Fruit fly (Drosophila melanogaster) whole organism, embryonic: ENCODE results near the gene Usp16-45.

ENCODE experiments used
- Abd-B ChIP-seq: fragments of 200-800 bp; sonication (Bioruptor generic); optimal IDR thresholded peaks from 2 replicates; lab custom pipeline; 2018; ENCODE audit warnings: missing biosample characterization, mild to moderate bottlenecking, missing genetic modification characterization, moderate library complexity
- C15 ChIP-seq: fragments of 200-800 bp; sonication (Bioruptor generic); IDR thresholded peaks from 3 replicates; pipeline ENCODE4 v1.3.6; 2022; ENCODE audit warnings: missing biosample characterization, missing genetic modification characterization
- CG10654 ChIP-seq: fragments of 200-800 bp; sonication (Bioruptor generic); optimal IDR thresholded peaks from 2 replicates; lab custom pipeline; 2016; ENCODE audit warnings: missing biosample characterization, missing genetic modification characterization
- CG11696 ChIP-seq: fragments of 200-800 bp; sonication (Bioruptor generic); IDR thresholded peaks from 2 replicates; pipeline ENCODE4 v1.3.6; 2022; ENCODE audit warnings: missing biosample characterization, missing genetic modification characterization
- CG11723 ChIP-seq: fragments of 200-800 bp; sonication (Bioruptor generic); optimal IDR thresholded peaks from 2 replicates; lab custom pipeline; 2017; ENCODE audit warnings: missing biosample characterization, mild to moderate bottlenecking, missing genetic modification characterization
- CG13894 ChIP-seq: fragments of 200-800 bp; sonication (Bioruptor generic); optimal IDR thresholded peaks from 3 replicates; lab custom pipeline; 2018; ENCODE audit warnings: missing biosample characterization, mild to moderate bottlenecking, missing genetic modification characterization, moderate library complexity
- CG14710 ChIP-seq: fragments of 200-800 bp; sonication (Bioruptor generic); optimal IDR thresholded peaks from 3 replicates; lab custom pipeline; 2019; ENCODE audit warnings: missing biosample characterization, mild to moderate bottlenecking, missing genetic modification characterization, moderate library complexity
- CG17612 ChIP-seq: fragments of 200-800 bp; sonication (Bioruptor generic); IDR thresholded peaks from 2 replicates; pipeline ENCODE4 v1.3.6; 2022; ENCODE audit warnings: missing biosample characterization, missing genetic modification characterization
- CG31224 ChIP-seq: fragments of 200-800 bp; sonication (Bioruptor generic); IDR thresholded peaks from 2 replicates; pipeline ENCODE4 v1.3.6; 2022; ENCODE audit warnings: missing biosample characterization, missing genetic modification characterization
- CG3163 ChIP-seq: fragments of 200-800 bp; sonication (Bioruptor generic); optimal IDR thresholded peaks from 3 replicates; lab custom pipeline; 2016; ENCODE audit warnings: missing biosample characterization, missing genetic modification characterization
- CG34224 ChIP-seq: fragments of 200-800 bp; sonication (Bioruptor generic); IDR thresholded peaks from 3 replicates; pipeline ENCODE4 v1.3.6; 2022; ENCODE audit warnings: missing biosample characterization, missing genetic modification characterization; ENCODE audit not compliant: partially characterized antibody
- CG5180 ChIP-seq: fragments of 200-800 bp; sonication (Bioruptor generic); optimal IDR thresholded peaks from 3 replicates; lab custom pipeline; 2017; ENCODE audit warnings: missing biosample characterization, missing genetic modification characterization, mild to moderate bottlenecking, moderate library complexity, missing genetic modification reagents
- CG7357 ChIP-seq: fragments of 200-800 bp; sonication (Bioruptor generic); IDR thresholded peaks from 3 replicates; pipeline ENCODE4 v1.3.6; 2022; ENCODE audit warnings: missing biosample characterization, missing genetic modification characterization
- CG8388 ChIP-seq: fragments of 200-800 bp; sonication (Bioruptor generic); optimal IDR thresholded peaks from 2 replicates; lab custom pipeline; 2019; ENCODE audit warnings: missing biosample characterization, mild to moderate bottlenecking, missing genetic modification characterization, moderate library complexity
- CG8765 ChIP-seq: fragments of 200-800 bp; sonication (Bioruptor generic); IDR thresholded peaks from 2 replicates; pipeline ENCODE4 v1.3.6; 2022; ENCODE audit warnings: missing biosample characterization, missing genetic modification characterization
- CG9727 ChIP-seq: fragments of 200-800 bp; sonication (Bioruptor generic); optimal IDR thresholded peaks from 3 replicates; lab custom pipeline; 2017; ENCODE audit warnings: missing biosample characterization, mild to moderate bottlenecking, missing genetic modification characterization
- CG9817 ChIP-seq: fragments of 200-800 bp; sonication (Bioruptor generic); optimal IDR thresholded peaks from 2 replicates; lab custom pipeline; 2018; ENCODE audit warnings: missing biosample characterization, mild to moderate bottlenecking, missing genetic modification characterization, moderate library complexity
- CG9876 ChIP-seq: fragments of 200-800 bp; sonication (Bioruptor generic); optimal IDR thresholded peaks from 2 replicates; lab custom pipeline; 2016; ENCODE audit warnings: missing biosample characterization, missing genetic modification characterization
- Chrac-16 ChIP-seq: fragments of 200-800 bp; sonication (Bioruptor generic); optimal IDR thresholded peaks from 3 replicates; lab custom pipeline; 2016; ENCODE audit warnings: missing biosample characterization, missing genetic modification characterization
- Dp ChIP-seq: fragments of 200-800 bp; sonication (Bioruptor generic); optimal IDR thresholded peaks from 2 replicates; lab custom pipeline; 2018; ENCODE audit warnings: missing biosample characterization, mild to moderate bottlenecking, missing genetic modification characterization, moderate library complexity
- Eip74EF ChIP-seq, 2 experiments: fragments of 200-800 bp in 1 of 2; fragments of >200 bp in 1 of 2; sonication (Bioruptor generic) in 1 of 2; optimal IDR thresholded peaks; 2 replicates each; lab custom pipeline; 2017 to 2019; ENCODE audit warnings: missing biosample characterization in 2 of 2, missing genetic modification characterization in 2 of 2, mild to moderate bottlenecking in 1 of 2, moderate library complexity in 1 of 2
- HLHmδ ChIP-seq: fragments of 200-800 bp; sonication (Bioruptor generic); optimal IDR thresholded peaks from 2 replicates; lab custom pipeline; 2018; ENCODE audit warnings: missing biosample characterization, mild to moderate bottlenecking, missing genetic modification characterization, moderate library complexity
- Max ChIP-seq: fragments of 200-800 bp; sonication (Bioruptor generic); optimal IDR thresholded peaks from 2 replicates; lab custom pipeline; 2016; ENCODE audit warnings: missing biosample characterization, mild to moderate bottlenecking, missing genetic modification characterization
- Meics ChIP-seq: fragments of 200-800 bp; sonication (Bioruptor generic); optimal IDR thresholded peaks from 2 replicates; lab custom pipeline; 2017; ENCODE audit warnings: missing biosample characterization, mild to moderate bottlenecking, missing genetic modification characterization
- Myb ChIP-seq: fragments of 200-800 bp; sonication (Bioruptor generic); optimal IDR thresholded peaks from 2 replicates; lab custom pipeline; 2016; ENCODE audit warnings: missing biosample characterization, missing genetic modification characterization
- NC2α ChIP-seq: fragments of 200-800 bp; sonication (Bioruptor generic); optimal IDR thresholded peaks from 2 replicates; lab custom pipeline; 2016; ENCODE audit warnings: missing biosample characterization, missing genetic modification characterization
- Usf ChIP-seq: fragments of 200-800 bp; sonication (Bioruptor generic); optimal IDR thresholded peaks from 2 replicates; lab custom pipeline; 2017; ENCODE audit warnings: missing genotype, missing biosample characterization, missing genetic modification characterization
- Xrp1 ChIP-seq: fragments of 200-800 bp; sonication (Bioruptor generic); IDR thresholded peaks from 2 replicates; pipeline ENCODE4 v1.3.6; 2022; ENCODE audit warnings: missing biosample characterization, missing genetic modification characterization
- abd-A ChIP-seq: fragments of 200-800 bp; sonication (Bioruptor generic); optimal IDR thresholded peaks from 3 replicates; lab custom pipeline; 2019; ENCODE audit warnings: missing biosample characterization, mild to moderate bottlenecking, missing genetic modification characterization, moderate library complexity
- az2 ChIP-seq: fragments of 200-800 bp; sonication (Bioruptor generic); optimal IDR thresholded peaks from 3 replicates; lab custom pipeline; 2016; ENCODE audit warnings: missing biosample characterization, missing genetic modification characterization
- bbx ChIP-seq: fragments of 200-800 bp; sonication (Bioruptor generic); IDR thresholded peaks from 2 replicates; pipeline ENCODE4 v1.3.6; 2022; ENCODE audit warnings: missing biosample characterization, missing genetic modification characterization; ENCODE audit not compliant: partially characterized antibody
- btn ChIP-seq: fragments of 200-800 bp; sonication (Bioruptor generic); optimal IDR thresholded peaks from 2 replicates; lab custom pipeline; 2016; ENCODE audit warnings: missing biosample characterization, missing genetic modification characterization
- cas ChIP-seq: fragments of 200-800 bp; sonication (Bioruptor generic); IDR thresholded peaks from 2 replicates; pipeline ENCODE4 v1.3.6; 2022; ENCODE audit warnings: missing biosample characterization, missing genetic modification characterization
- danr ChIP-seq: fragments of 200-800 bp; sonication (Bioruptor generic); IDR thresholded peaks from 2 replicates; pipeline ENCODE4 v1.3.6; 2022; ENCODE audit warnings: missing biosample characterization, missing genetic modification characterization
- dimm ChIP-seq: fragments of 200-800 bp; sonication (Bioruptor generic); IDR thresholded peaks from 2 replicates; pipeline ENCODE4 v1.3.6; 2022; ENCODE audit warnings: missing biosample characterization, missing genetic modification characterization
- ems ChIP-seq: fragments of 200-800 bp; sonication (Bioruptor generic); optimal IDR thresholded peaks from 3 replicates; lab custom pipeline; 2016; ENCODE audit warnings: missing biosample characterization, missing genetic modification characterization
- ewg ChIP-seq: fragments of 200-800 bp; sonication (Bioruptor generic); optimal IDR thresholded peaks from 3 replicates; lab custom pipeline; 2017; ENCODE audit warnings: mild to moderate bottlenecking, missing biosample characterization, missing genetic modification reagents, missing genetic modification characterization
- kay ChIP-seq: fragments of 200-800 bp; sonication (Bioruptor generic); optimal IDR thresholded peaks from 2 replicates; lab custom pipeline; 2016; ENCODE audit warnings: missing biosample characterization, missing genetic modification characterization
- lmd ChIP-seq: fragments of 200-800 bp; sonication (Bioruptor generic); IDR thresholded peaks from 2 replicates; pipeline ENCODE4 v1.3.6; 2022; ENCODE audit warnings: missing biosample characterization, missing genetic modification characterization
- peb ChIP-seq: fragments of 200-800 bp; sonication (Bioruptor generic); IDR thresholded peaks from 2 replicates; pipeline ENCODE4 v1.3.6; 2022; ENCODE audit warnings: missing biosample characterization, missing genetic modification characterization
- psq ChIP-seq: fragments of 200-800 bp; sonication (Bioruptor generic); optimal IDR thresholded peaks from 2 replicates; lab custom pipeline; 2017; ENCODE audit warnings: missing biosample characterization, missing genetic modification characterization
- salm ChIP-seq: fragments of 200-800 bp; sonication (Bioruptor generic); optimal IDR thresholded peaks from 2 replicates; lab custom pipeline; 2018; ENCODE audit warnings: missing biosample characterization, mild to moderate bottlenecking, missing genetic modification characterization
- tgo ChIP-seq: fragments of 200-800 bp; sonication (Bioruptor generic); IDR thresholded peaks from 3 replicates; pipeline ENCODE4 v1.3.6; 2022; ENCODE audit warnings: missing biosample characterization, missing genetic modification characterization
- tin ChIP-seq: fragments of 200-800 bp; sonication (Bioruptor generic); optimal IDR thresholded peaks from 3 replicates; lab custom pipeline; 2016; ENCODE audit warnings: missing biosample characterization, missing genetic modification characterization
- ttk ChIP-seq: fragments of 200-800 bp; sonication (Bioruptor generic); IDR thresholded peaks from 2 replicates; pipeline ENCODE4 v2.1.2; 2022; ENCODE audit warnings: missing biosample characterization, missing genetic modification characterization
- wek ChIP-seq: fragments of 200-800 bp; sonication (Bioruptor generic); optimal IDR thresholded peaks from 3 replicates; lab custom pipeline; 2018; ENCODE audit warnings: missing biosample characterization, mild to moderate bottlenecking, missing genetic modification characterization, moderate library complexity
- zen ChIP-seq: fragments of 200-800 bp; sonication (Bioruptor generic); optimal IDR thresholded peaks from 3 replicates; lab custom pipeline; 2018; ENCODE audit warnings: missing biosample characterization, mild to moderate bottlenecking, missing genetic modification characterization, moderate library complexity
- zfh2 ChIP-seq: fragments of 200-800 bp; sonication (Bioruptor generic); optimal IDR thresholded peaks from 2 replicates; lab custom pipeline; 2016; ENCODE audit warnings: missing biosample characterization, missing genetic modification characterization

Usp16-45 gene

DNA sequence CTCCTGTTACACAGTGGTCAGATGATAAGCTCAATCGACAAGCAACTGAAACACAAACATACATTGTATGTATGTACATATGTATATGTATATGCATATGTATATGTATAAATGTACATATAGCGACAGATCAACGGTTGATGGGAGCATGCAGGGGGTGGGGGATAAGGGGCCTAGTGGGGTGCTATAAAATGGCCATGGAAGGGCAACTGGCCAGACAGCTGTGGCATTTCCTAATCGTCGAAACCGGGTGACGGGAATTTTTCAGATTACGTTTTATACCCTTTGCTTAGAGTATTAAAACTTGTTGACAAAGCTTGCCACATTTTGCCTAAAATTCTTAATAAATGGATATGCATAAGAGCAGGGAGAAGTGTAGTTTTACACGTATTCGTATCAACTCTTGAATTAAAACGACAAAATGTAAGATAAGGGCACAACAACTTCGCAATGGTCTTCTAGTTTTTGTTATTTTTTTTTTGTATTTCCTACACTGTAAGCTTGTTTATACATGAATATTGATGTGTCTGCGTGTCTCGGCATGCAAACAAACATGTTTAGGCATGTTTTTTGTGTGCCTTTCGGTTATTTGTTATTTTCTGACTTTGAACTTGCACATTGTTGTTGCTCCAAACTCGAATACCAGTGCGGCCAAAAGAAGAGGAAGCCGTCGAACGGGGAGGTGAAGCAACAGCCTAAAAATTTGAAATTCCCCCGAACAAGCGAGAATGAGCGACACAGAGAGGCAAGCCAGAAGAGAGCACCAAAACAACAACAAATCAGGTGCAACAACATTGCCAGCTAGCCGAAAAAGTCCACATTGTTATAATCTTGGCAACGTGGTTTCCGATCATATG is 2.1 kb upstream of the Usp16-45 start (continued):
- peak; percentile 39 for TF ChIP-seq psq (GFP tag; lab: Kevin White, UChicago)
- peak; percentile 79 for TF ChIP-seq abd-A (tag; lab: Kevin White, UChicago)
- peak; percentile 56 for TF ChIP-seq tin (GFP tag; lab: Kevin White, UChicago)
- TF ChIP-seq Max (GFP tag; lab: Kevin White, UChicago), result no peak
- TF ChIP-seq CG3163 (GFP tag; lab: Kevin White, UChicago), result peak; percentile 42
- no peak for TF ChIP-seq dimm (GFP tag; lab: Robert Waterston, UW)
- no peak for TF ChIP-seq NC2α (GFP tag; lab: Kevin White, UChicago)
- TF ChIP-seq wek (GFP tag; lab: Kevin White, UChicago), result peak; percentile 1
- peak; percentile 59 for TF ChIP-seq salm (tag; lab: Kevin White, UChicago)
- TF ChIP-seq Usf (GFP tag; lab: Kevin White, UChicago), result no peak
- TF ChIP-seq CG10654 (GFP tag; lab: Kevin White, UChicago), result peak; percentile 53
- TF ChIP-seq ewg (GFP tag; lab: Kevin White, UChicago), result peak; percentile 62
- no peak for TF ChIP-seq Dp (GFP tag; lab: Kevin White, UChicago)
- TF ChIP-seq CG17612 (GFP tag; lab: Robert Waterston, UW), result no peak; the same call in 1 of the 2 replicates
- no peak for TF ChIP-seq C15 (GFP tag; lab: Robert Waterston, UW)
- TF ChIP-seq Meics (GFP tag; lab: Kevin White, UChicago), result peak; percentile 82
- peak; percentile 53 for TF ChIP-seq CG31224 (GFP tag; lab: Robert Waterston, UW)
- TF ChIP-seq Abd-B (GFP tag; lab: Kevin White, UChicago), result peak; percentile 73
- TF ChIP-seq CG11696 (GFP tag; lab: Robert Waterston, UW), result peak; percentile 74
- peak; percentile 80 for TF ChIP-seq Xrp1 (GFP tag; lab: Robert Waterston, UW)
- TF ChIP-seq btn, result no peak
- peak; percentile 70 for TF ChIP-seq CG9817 (tag; lab: Kevin White, UChicago)
- TF ChIP-seq tgo (GFP tag; lab: Robert Waterston, UW), result peak; percentile 86
- TF ChIP-seq az2, result peak; percentile 74
- peak; percentile 67 for TF ChIP-seq ttk (GFP tag; lab: Robert Waterston, UW)
- TF ChIP-seq kay (GFP tag; lab: Kevin White, UChicago), result peak; percentile 67
- TF ChIP-seq CG14710 (tag; lab: Kevin White, UChicago), result peak; percentile 31
- TF ChIP-seq cas, result 0 out of 2 replicates have a peak, but pooled peaks have one; percentile 23
- TF ChIP-seq CG9727 (GFP tag; lab: Kevin White, UChicago), result peak; percentile 56
- no peak for TF ChIP-seq HLHmδ
- TF ChIP-seq zen (tag; lab: Kevin White, UChicago), result peak; percentile 30
- TF ChIP-seq CG7357, result peak; percentile 74; the same call in 2 of the 3 replicates
- TF ChIP-seq peb (GFP tag; lab: Robert Waterston, UW), result peak; percentile 38; the same call in 1 of the 2 replicates
- 0 out of 3 replicates have a peak, but pooled peaks have one; percentile 13 for TF ChIP-seq CG34224
- peak; percentile 85 for TF ChIP-seq lmd (GFP tag; lab: Robert Waterston, UW)
- peak in 1 of 2 experiments; percentile 78 for TF ChIP-seq Eip74EF (GFP tag; optimal IDR thresholded peaks at IDR 0.05; lab: Kevin White, UChicago)
- peak; percentile 64 for TF ChIP-seq danr (GFP tag; lab: Robert Waterston, UW)
- TF ChIP-seq CG13894, result peak; percentile 52
- TF ChIP-seq CG8388 (GFP tag; lab: Kevin White, UChicago), result peak; percentile 63
- TF ChIP-seq CG9876 (GFP tag; lab: Kevin White, UChicago), result peak; percentile 51
- peak; percentile 16 for TF ChIP-seq CG11723 (GFP tag; lab: Kevin White, UChicago)
- peak; percentile 53 for TF ChIP-seq zfh2 (GFP tag; lab: Kevin White, UChicago)
- TF ChIP-seq bbx (GFP tag; lab: Robert Waterston, UW), result no peak
- no peak for TF ChIP-seq CG8765 (GFP tag; lab: Robert Waterston, UW)
- TF ChIP-seq Myb (GFP tag; lab: Kevin White, UChicago), result peak; percentile 53
- peak; percentile 62 for TF ChIP-seq ems (GFP tag; lab: Kevin White, UChicago)
- TF ChIP-seq CG5180 (GFP tag; lab: Kevin White, UChicago), result peak; percentile 61
- peak; percentile 26 for TF ChIP-seq Chrac-16
